Worm (Caenorhabditis elegans) whole organism, mixed stage, embryonic: ENCODE results near the gene unk-1.

Experiments
- blmp-1 ChIP-seq: fragments of 150-350 bp; optimal IDR thresholded peaks from 2 replicates; lab custom pipeline; 2014; ENCODE audit warnings: missing biosample characterization, missing genetic modification characterization
- ceh-83 ChIP-seq: fragments of 200-800 bp; sonication (Bioruptor generic); optimal IDR thresholded peaks from 2 replicates; lab custom pipeline; 2018; ENCODE audit warnings: mild to moderate bottlenecking, missing genetic modification characterization, missing compliant biosample characterization
- elt-1 ChIP-seq: sonication (generic microtip); optimal IDR thresholded peaks from 2 replicates; lab custom pipeline; 2017; ENCODE audit warnings: missing genetic modification characterization, mild to moderate bottlenecking, missing compliant biosample characterization, antibody characterized with exemption, moderate library complexity, borderline replicate concordance; ENCODE audit not compliant: insufficient read depth
- lin-32 ChIP-seq: fragments of 200-800 bp; sonication (Bioruptor generic); optimal IDR thresholded peaks from 2 replicates; lab custom pipeline; 2018; ENCODE audit warnings: mild to moderate bottlenecking, missing genetic modification characterization, missing compliant biosample characterization
- lsy-2 ChIP-seq: fragments of 150-350 bp; optimal IDR thresholded peaks from 2 replicates; lab custom pipeline; 2014; ENCODE audit warnings: missing biosample characterization, missing genetic modification characterization
- nhr-12 ChIP-seq: fragments of 150-350 bp; optimal IDR thresholded peaks from 2 replicates; lab custom pipeline; 2014; ENCODE audit warnings: missing biosample characterization, missing genetic modification characterization
- nhr-2 ChIP-seq: fragments of 150-350 bp; optimal IDR thresholded peaks from 2 replicates; lab custom pipeline; 2014; ENCODE audit warnings: missing biosample characterization, missing genetic modification characterization
- nhr-28 ChIP-seq: fragments of 150-350 bp; optimal IDR thresholded peaks from 2 replicates; lab custom pipeline; 2014; ENCODE audit warnings: missing biosample characterization, missing genetic modification characterization
- nhr-76 ChIP-seq: sonication (generic microtip); optimal IDR thresholded peaks from 2 replicates; lab custom pipeline; 2017; ENCODE audit warnings: missing biosample characterization, missing genetic modification characterization
- pha-4 ChIP-seq: fragments of 150-350 bp; optimal IDR thresholded peaks from 2 replicates; lab custom pipeline; 2018; ENCODE audit warnings: missing biosample characterization, missing genetic modification reagents, missing genetic modification characterization
- snpc-4 ChIP-seq: fragments of 150-350 bp; optimal IDR thresholded peaks from 2 replicates; lab custom pipeline; 2014; ENCODE audit warnings: missing biosample characterization, missing genetic modification characterization
- ztf-11 ChIP-seq: fragments of 150-350 bp; optimal IDR thresholded peaks from 2 replicates; lab custom pipeline; 2014; ENCODE audit warnings: missing biosample characterization, missing genetic modification characterization

ce11 chrX:8040967-8041366 is 26.2 kb downstream of the unk-1 start, which contains the start of gene xol-1:
- TF ChIP-seq nhr-12, result no peak
- no peak for TF ChIP-seq lin-32
- TF ChIP-seq elt-1 (tag; lab: Kevin White, UChicago), result no peak
- TF ChIP-seq ztf-11 (tag; lab: Kevin White, UChicago), result no peak
- no peak for TF ChIP-seq blmp-1 (tag; lab: Kevin White, UChicago)
- TF ChIP-seq snpc-4 (tag; lab: Kevin White, UChicago), result no peak
- no peak for TF ChIP-seq nhr-2 (tag; lab: Kevin White, UChicago)
- no peak for TF ChIP-seq lsy-2 (tag; lab: Kevin White, UChicago)
- no peak for TF ChIP-seq nhr-28 (tag; lab: Kevin White, UChicago)
- no peak for TF ChIP-seq pha-4 (tag; lab: Kevin White, UChicago)
- TF ChIP-seq nhr-76 (tag; lab: Kevin White, UChicago), result no peak
- no peak for TF ChIP-seq ceh-83 (GFP tag; lab: Kevin White, UChicago)
